Worm (Caenorhabditis elegans): Measurements from ENCODE around the gene hrpk-2.
A peak's percentile ranks its signal among the peaks of the same experiment; 100 is the strongest.

The hrpk-2 gene

DNA sequence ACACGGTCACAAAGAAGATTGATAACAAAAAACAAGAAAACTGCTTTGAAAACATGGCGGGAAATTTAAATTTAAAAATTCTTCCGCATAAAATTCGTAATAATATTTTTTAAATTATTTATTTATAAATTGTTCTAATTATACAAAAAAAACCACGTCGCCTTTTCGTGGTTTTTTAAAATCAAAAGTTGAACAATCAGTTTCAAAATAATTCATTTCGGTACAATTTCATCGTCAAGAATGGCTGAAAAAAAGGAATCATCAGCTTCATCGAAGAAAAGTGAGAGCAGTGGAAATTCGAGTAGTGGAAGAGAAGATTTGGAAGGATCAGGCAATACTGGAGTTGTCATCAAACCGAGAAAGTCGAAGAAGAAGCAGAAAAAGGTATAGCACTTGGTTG, 17.8 kb upstream of the hrpk-2 start, which contains the start of the genes F54H12.8 and F54H12.7:
TSS of gene F54H12.8 (minus strand) at position 101 of the 400 bp plus-strand sequence.
TSS of gene F54H12.7 (plus strand) at position 229 of the 400 bp plus-strand sequence.
- TF ChIP-seq hlh-30 (tag; optimal IDR thresholded peaks at IDR 0.05; ENCODE audit: insufficient read depth) (no peak), fos-1 (tag; optimal IDR thresholded peaks at IDR 0.05) (no peak), ces-1 (GFP tag; optimal IDR thresholded peaks at IDR 0.05) (no peak), nhr-42 (GFP tag; IDR thresholded peaks at IDR 0.05) (no peak), ama-1 (optimal IDR thresholded peaks at IDR 0.05) (no peak), Y105C5A.15 (GFP tag; IDR thresholded peaks at IDR 0.05) (no peak), vab-7 (GFP tag; IDR thresholded peaks at IDR 0.05) (no peak), mdl-1 (tag; optimal IDR thresholded peaks at IDR 0.05) (no peak), lin-29 (GFP tag; IDR thresholded peaks at IDR 0.05) (no peak), lir-3 (tag; optimal IDR thresholded peaks at IDR 0.05) (no peak), rbr-2 (tag; optimal IDR thresholded peaks at IDR 0.05) (no peak), ceh-82 (tag; optimal IDR thresholded peaks at IDR 0.05) (no peak), tra-1 (GFP tag; IDR thresholded peaks at IDR 0.05) (no peak), lin-38 (GFP tag; IDR thresholded peaks at IDR 0.05) (no peak), nhr-41 (GFP tag; IDR thresholded peaks at IDR 0.05) (no peak), mes-2 (tag; optimal IDR thresholded peaks at IDR 0.05; ENCODE audit: poor library complexity, severe bottlenecking) (no peak), ZK337.2 (GFP tag; IDR thresholded peaks at IDR 0.05) (no peak)

DNA sequence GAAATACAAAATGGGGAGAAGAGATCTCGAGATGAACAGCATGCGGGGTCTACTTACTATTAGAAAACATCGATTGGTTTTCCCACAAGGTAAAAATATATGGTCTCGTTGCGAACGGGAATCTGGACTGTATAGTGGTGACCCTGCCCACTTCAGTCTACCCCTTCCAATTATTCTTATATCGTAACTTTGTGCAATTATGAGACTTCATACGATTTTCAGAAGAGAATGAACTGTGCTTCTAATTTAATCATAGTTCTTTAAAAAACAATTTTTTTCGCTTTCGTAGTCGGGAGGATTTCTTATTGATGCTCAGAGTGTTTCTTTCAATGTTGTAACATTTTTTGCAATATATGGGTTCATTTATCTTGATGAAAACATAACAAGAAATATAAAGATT, 14.9 kb upstream of the hrpk-2 start, which contains the start of gene F54H12.5:
TSS of gene F54H12.5 (minus strand) at position 101 of the 400 bp plus-strand sequence.
- TF ChIP-seq hif-1 (tag; optimal IDR thresholded peaks at IDR 0.05) = no peak
- no peak for TF ChIP-seq attf-4 (tag; optimal IDR thresholded peaks at IDR 0.05)
- 0 out of 2 replicates have a peak, but pooled peaks have one; percentile 29 for TF ChIP-seq snpc-1.2 (GFP tag; IDR thresholded peaks at IDR 0.05)
- TF ChIP-seq lin-1 (GFP tag; IDR thresholded peaks at IDR 0.05) = no peak
- TF ChIP-seq dmd-9 (GFP tag; IDR thresholded peaks at IDR 0.05) = no peak
- TF ChIP-seq hlh-11 (tag; optimal IDR thresholded peaks at IDR 0.05) = no peak

DNA sequence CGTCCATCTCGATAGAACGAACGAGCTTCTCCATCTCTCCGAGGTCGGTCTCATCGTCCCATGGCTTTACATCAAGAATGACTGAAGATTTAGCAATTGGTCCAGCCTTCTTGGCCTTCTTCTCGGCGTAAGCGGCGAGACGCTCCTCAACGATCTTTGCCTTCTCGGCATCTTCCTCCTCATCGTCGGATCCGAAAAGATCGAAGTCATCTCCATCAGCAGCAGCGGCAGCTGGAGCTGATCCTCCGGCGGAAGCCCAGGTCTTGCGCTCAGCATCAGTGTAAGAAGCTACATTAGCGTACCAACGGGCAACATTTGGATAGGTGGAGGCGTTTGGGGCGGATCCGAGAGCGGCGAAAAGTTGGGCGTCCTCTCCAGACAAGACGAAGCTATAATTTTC, 14.2 kb upstream of the hrpk-2 start:
- peak; percentile 85 for TF ChIP-seq set-16 (GFP tag; IDR thresholded peaks at IDR 0.05)
- TF ChIP-seq zfp-2 (tag; optimal IDR thresholded peaks at IDR 0.05) = no peak
- no peak for TF ChIP-seq sdz-12 (GFP tag; optimal IDR thresholded peaks at IDR 0.05)
- TF ChIP-seq ceh-44 (GFP tag; IDR thresholded peaks at IDR 0.05) = peak; percentile 53; the same call in 1 of the 2 replicates
- TF ChIP-seq tag-97 (GFP tag; IDR thresholded peaks at IDR 0.05) = no peak
- TF ChIP-seq nhr-42 (GFP tag; IDR thresholded peaks at IDR 0.05) = no peak

DNA sequence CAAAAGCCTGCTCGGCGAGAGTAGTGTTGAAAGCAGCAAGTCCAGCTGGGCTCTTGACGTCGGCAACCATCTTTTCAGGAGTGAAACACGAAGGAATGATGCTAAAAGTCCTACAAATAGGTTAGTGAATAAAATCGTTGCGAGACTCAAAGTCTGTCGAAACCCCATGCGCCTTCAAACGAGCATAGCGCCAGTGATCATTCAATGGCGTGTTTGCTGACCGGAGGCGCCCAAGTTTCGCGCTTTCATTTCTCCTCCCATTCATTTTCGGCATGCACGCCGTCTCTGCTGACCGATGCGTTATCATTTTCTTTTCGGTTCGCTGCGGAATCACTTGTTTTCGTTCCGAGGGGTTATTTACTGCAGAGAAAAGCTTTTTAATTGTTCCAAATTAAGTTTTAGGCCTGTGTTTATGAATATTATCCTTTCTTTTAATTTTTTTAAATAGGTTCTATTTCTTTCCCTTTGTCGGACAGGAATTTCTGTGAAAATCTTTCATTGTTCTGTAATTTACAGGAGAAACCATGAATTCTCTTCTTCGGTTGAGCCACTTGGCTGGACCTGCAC, 13.6 kb upstream of the hrpk-2 start, which contains the start of the genes eef-1B.1 and aco-2:
TSS of gene eef-1B.1 (minus strand) at position 186 of the 567 bp plus-strand sequence.
TSS of gene aco-2 (plus strand) at position 517 of the 567 bp plus-strand sequence.
- TF ChIP-seq snpc-1.2 (GFP tag; IDR thresholded peaks at IDR 0.05) = no peak
- peak; percentile 88 for TF ChIP-seq nhr-11 (tag; optimal IDR thresholded peaks at IDR 0.05)
- peak; percentile 92 for TF ChIP-seq mxl-3 (GFP tag; optimal IDR thresholded peaks at IDR 0.05)
- peak; percentile 90 for TF ChIP-seq nhr-77 (tag; optimal IDR thresholded peaks at IDR 0.05)
- TF ChIP-seq mep-1 (tag; optimal IDR thresholded peaks at IDR 0.05) = peak; percentile 93
- TF ChIP-seq hmg-1.1 (GFP tag; IDR thresholded peaks at IDR 0.05) = peak; percentile 89
- TF ChIP-seq ctbp-1 (GFP tag; IDR thresholded peaks at IDR 0.05) = peak; percentile 54
- peak; percentile 91 for TF ChIP-seq T26A8.4 (GFP tag; IDR thresholded peaks at IDR 0.05)
- peak; percentile 53 for TF ChIP-seq fkh-10 (GFP tag; optimal IDR thresholded peaks at IDR 0.05)
- TF ChIP-seq tra-1 (GFP tag; IDR thresholded peaks at IDR 0.05) = peak; percentile 22; the same call in 1 of the 2 replicates
- no peak for TF ChIP-seq lin-29 (GFP tag; IDR thresholded peaks at IDR 0.05)
- TF ChIP-seq attf-4 (tag; optimal IDR thresholded peaks at IDR 0.05) = no peak
- peak; percentile 95 for TF ChIP-seq hlh-11 (tag; optimal IDR thresholded peaks at IDR 0.05)
- TF ChIP-seq dmd-9 (GFP tag; IDR thresholded peaks at IDR 0.05) = 0 out of 2 replicates have a peak, but pooled peaks have one; percentile 50
- peak; percentile 26; the same call in 1 of the 2 replicates for TF ChIP-seq arid-1 (GFP tag; conservative IDR thresholded peaks at IDR 0.05)
- peak; percentile 39 for TF ChIP-seq F10B5.3 (tag; optimal IDR thresholded peaks at IDR 0.05)
- peak; percentile 33; the same call in 1 of the 2 replicates for TF ChIP-seq lin-1 (GFP tag; IDR thresholded peaks at IDR 0.05)
- TF ChIP-seq ceh-32 (tag; optimal IDR thresholded peaks at IDR 0.05; ENCODE audit: poor library complexity) = no peak
- TF ChIP-seq madf-9 (GFP tag; conservative IDR thresholded peaks at IDR 0.05) = peak; percentile 78; the same call in 1 of the 2 replicates
- TF ChIP-seq saeg-2 (GFP tag; IDR thresholded peaks at IDR 0.05) = 0 out of 2 replicates have a peak, but pooled peaks have one; percentile 49
- peak; percentile 76 for TF ChIP-seq zfp-3 (GFP tag; conservative IDR thresholded peaks at IDR 0.05)
- peak; percentile 85 for TF ChIP-seq lin-38 (GFP tag; IDR thresholded peaks at IDR 0.05)
- TF ChIP-seq mdt-29 (GFP tag; IDR thresholded peaks at IDR 0.05) = 0 out of 2 replicates have a peak, but pooled peaks have one; percentile 39
- TF ChIP-seq nhr-42 (GFP tag; IDR thresholded peaks at IDR 0.05) = peak; percentile 90
